Fruit fly (Drosophila melanogaster) whole organism, wandering third instar larva: ENCODE measurements around the gene Trs33.

ENCODE experiments used
- Abd-B ChIP-seq: fragments of >200 bp; optimal IDR thresholded peaks from 2 replicates; lab custom pipeline; 2017; ENCODE audit warnings: missing biosample characterization, missing genetic modification characterization
- CG32264 ChIP-seq: fragments of 200-800 bp; sonication (Bioruptor generic); optimal IDR thresholded peaks from 2 replicates; lab custom pipeline; 2016; ENCODE audit warnings: missing biosample characterization, missing genetic modification characterization
- CG9705 ChIP-seq: fragments of 200-800 bp; sonication (Bioruptor generic); optimal IDR thresholded peaks from 2 replicates; lab custom pipeline; 2018; ENCODE audit warnings: missing biosample characterization, mild to moderate bottlenecking, missing genetic modification characterization
- CrebA ChIP-seq: fragments of 200-800 bp; sonication (Bioruptor generic); optimal IDR thresholded peaks from 2 replicates; lab custom pipeline; 2016; ENCODE audit warnings: missing biosample characterization, mild to moderate bottlenecking, missing genetic modification characterization, borderline replicate concordance
- Dfd ChIP-seq: fragments of >200 bp; optimal IDR thresholded peaks from 2 replicates; lab custom pipeline; 2017; ENCODE audit warnings: missing biosample characterization, missing genetic modification characterization
- Dif ChIP-seq: fragments of 200-275, 200-300 bp; sonication (Bioruptor generic); optimal IDR thresholded peaks from 2 replicates; lab custom pipeline; 2018; ENCODE audit warnings: missing biosample characterization, missing genetic modification characterization; ENCODE audit not compliant: partially characterized antibody
- GATAd ChIP-seq: sonication (Bioruptor generic); optimal IDR thresholded peaks from 2 replicates; lab custom pipeline; 2016; ENCODE audit warnings: missing biosample characterization, missing genetic modification characterization
- HLH106 ChIP-seq: fragments of 200-800 bp; optimal IDR thresholded peaks from 3 replicates; lab custom pipeline; 2019; ENCODE audit warnings: missing biosample characterization, mild to moderate bottlenecking, missing genetic modification characterization, moderate library complexity
- Hnf4 ChIP-seq: fragments of 200-800 bp; sonication (Bioruptor generic); optimal IDR thresholded peaks from 2 replicates; lab custom pipeline; 2016; ENCODE audit warnings: missing biosample characterization, mild to moderate bottlenecking, missing genetic modification characterization
- Hr78 ChIP-seq: fragments of >200 bp; optimal IDR thresholded peaks from 2 replicates; lab custom pipeline; 2017; ENCODE audit warnings: missing biosample characterization, missing genetic modification characterization
- Hr83 ChIP-seq: fragments of 200-300 bp; sonication (Bioruptor generic); optimal IDR thresholded peaks from 2 replicates; lab custom pipeline; 2016; ENCODE audit warnings: missing biosample characterization, mild to moderate bottlenecking, missing genetic modification characterization, moderate library complexity; ENCODE audit not compliant: poor library complexity, severe bottlenecking
- Jra ChIP-seq: sonication (Bioruptor generic); optimal IDR thresholded peaks from 2 replicates; lab custom pipeline; 2016; ENCODE audit warnings: missing biosample characterization, missing genetic modification characterization
- Mio ChIP-seq: sonication (Bioruptor generic); optimal IDR thresholded peaks from 2 replicates; lab custom pipeline; 2016; ENCODE audit warnings: missing biosample characterization, missing genetic modification characterization
- Myc ChIP-seq: fragments of >200 bp; optimal IDR thresholded peaks from 2 replicates; lab custom pipeline; 2017
- N ChIP-seq: fragments of >200 bp; optimal IDR thresholded peaks from 2 replicates; lab custom pipeline; 2018; ENCODE audit warnings: missing biosample characterization, missing external identifiers, missing genetic modification characterization
- OdsH ChIP-seq: fragments of 200-800 bp; sonication (Bioruptor generic); optimal IDR thresholded peaks from 2 replicates; lab custom pipeline; 2016; ENCODE audit warnings: missing biosample characterization, mild to moderate bottlenecking, missing genetic modification characterization
- Rel ChIP-seq, 2 experiments: fragments of 200-800 bp; sonication (Bioruptor generic) in 1 of 2; optimal IDR thresholded peaks; 2 replicates in 1 of 2; 3 replicates in 1 of 2; lab custom pipeline; 2016 to 2019; ENCODE audit warnings: mild to moderate bottlenecking in 2 of 2, missing biosample characterization in 2 of 2, missing genetic modification characterization in 2 of 2, moderate library complexity in 1 of 2
- Sp1 ChIP-seq: fragments of 200-800 bp; sonication (Bioruptor generic); optimal IDR thresholded peaks from 3 replicates; lab custom pipeline; 2019; ENCODE audit warnings: missing biosample characterization, mild to moderate bottlenecking, missing genetic modification characterization, moderate library complexity
- Vsx2 ChIP-seq: fragments of 200-300, 225-300 bp; sonication (Bioruptor generic); optimal IDR thresholded peaks from 2 replicates; lab custom pipeline; 2018; ENCODE audit warnings: missing biosample characterization, missing genetic modification characterization; ENCODE audit not compliant: partially characterized antibody
- br ChIP-seq: fragments of 200-800 bp; sonication (Bioruptor generic); optimal IDR thresholded peaks from 2 replicates; lab custom pipeline; 2016; ENCODE audit warnings: missing biosample characterization, missing genetic modification characterization
- brk ChIP-seq: fragments of 200-800 bp; sonication (Bioruptor generic); optimal IDR thresholded peaks from 2 replicates; lab custom pipeline; 2016; ENCODE audit warnings: missing biosample characterization, mild to moderate bottlenecking, missing genetic modification characterization
- dl ChIP-seq, 2 experiments: fragments of 175-275, 200-275 bp in 1 of 2; fragments of 200-275 bp in 1 of 2; sonication (Bioruptor generic); optimal IDR thresholded peaks; lab custom pipeline; 2018; ENCODE audit warnings: mild to moderate bottlenecking in 2 of 2, missing biosample characterization in 2 of 2, missing genetic modification characterization in 2 of 2, moderate library complexity in 2 of 2; ENCODE audit not compliant: partially characterized antibody in 2 of 2, insufficient read depth in 1 of 2
- dmrt93B ChIP-seq: fragments of 200-800 bp; sonication (Bioruptor generic); optimal IDR thresholded peaks from 2 replicates; lab custom pipeline; 2018; ENCODE audit warnings: missing biosample characterization, mild to moderate bottlenecking, missing genetic modification characterization
- dsf ChIP-seq: sonication (Bioruptor generic); optimal IDR thresholded peaks from 2 replicates; lab custom pipeline; 2016; ENCODE audit warnings: missing biosample characterization, missing genetic modification characterization, borderline replicate concordance
- ey ChIP-seq: fragments of 200-800 bp; sonication (Bioruptor generic); optimal IDR thresholded peaks from 2 replicates; lab custom pipeline; 2016; ENCODE audit warnings: missing biosample characterization, missing genetic modification characterization
- foxo ChIP-seq, 2 experiments: fragments of 200-800 bp; sonication (Bioruptor generic); optimal IDR thresholded peaks; 2 replicates in 1 of 2; 3 replicates in 1 of 2; lab custom pipeline; 2016 to 2017; ENCODE audit warnings: missing biosample characterization in 2 of 2, missing genetic modification characterization in 2 of 2
- fru ChIP-seq: fragments of 200-800 bp; sonication (Bioruptor generic); optimal IDR thresholded peaks from 3 replicates; lab custom pipeline; 2016; ENCODE audit warnings: missing biosample characterization, mild to moderate bottlenecking, missing genetic modification characterization
- h ChIP-seq: fragments of 200-800 bp; sonication (Bioruptor generic); optimal IDR thresholded peaks from 3 replicates; lab custom pipeline; 2016; ENCODE audit warnings: missing biosample characterization, mild to moderate bottlenecking, missing genetic modification characterization
- jim ChIP-seq: fragments of 175-275, 200-325 bp; sonication (Bioruptor generic); optimal IDR thresholded peaks from 2 replicates; lab custom pipeline; 2016; ENCODE audit warnings: missing biosample characterization, mild to moderate bottlenecking, missing genetic modification characterization
- lola ChIP-seq: fragments of >200 bp; optimal IDR thresholded peaks from 2 replicates; lab custom pipeline; 2017; ENCODE audit warnings: missing biosample characterization, missing genetic modification characterization
- pan ChIP-seq: fragments of >200 bp; optimal IDR thresholded peaks from 2 replicates; lab custom pipeline; 2017
- psq ChIP-seq: fragments of 200-800 bp; sonication (Bioruptor generic); optimal IDR thresholded peaks from 3 replicates; lab custom pipeline; 2017; ENCODE audit warnings: missing biosample characterization, mild to moderate bottlenecking, missing genetic modification characterization, moderate library complexity
- rgr ChIP-seq: fragments of 200-800 bp; sonication (Bioruptor generic); optimal IDR thresholded peaks from 3 replicates; lab custom pipeline; 2016; ENCODE audit warnings: missing biosample characterization, mild to moderate bottlenecking, missing genetic modification characterization
- sage ChIP-seq: fragments of 200-800 bp; sonication (Bioruptor generic); optimal IDR thresholded peaks from 2 replicates; lab custom pipeline; 2016; ENCODE audit warnings: missing biosample characterization, mild to moderate bottlenecking, missing genetic modification characterization
- sv ChIP-seq: fragments of 200-800 bp; sonication (Bioruptor generic); optimal IDR thresholded peaks from 3 replicates; lab custom pipeline; 2016; ENCODE audit warnings: missing biosample characterization, missing genetic modification characterization
- tai ChIP-seq: sonication (Bioruptor generic); optimal IDR thresholded peaks from 2 replicates; lab custom pipeline; 2016; ENCODE audit warnings: missing biosample characterization, missing genetic modification characterization
- usp ChIP-seq: fragments of >200 bp; optimal IDR thresholded peaks from 2 replicates; lab custom pipeline; 2017; ENCODE audit warnings: missing biosample characterization, missing genetic modification characterization
- woc ChIP-seq: sonication (Bioruptor generic); optimal IDR thresholded peaks from 2 replicates; lab custom pipeline; 2016; ENCODE audit warnings: missing biosample characterization, mild to moderate bottlenecking, missing genetic modification characterization

Gene Trs33

dm6 chr3R:15346018-15346383, 4.8 kb downstream of the Trs33 start, which contains the start of the genes Surf4 and CG31301:
TSS of gene Surf4 (minus strand) at chr3R:15346176.
TSS of gene CG31301 (plus strand) at chr3R:15346205.
- TF ChIP-seq Myc (lab: Kevin White, UChicago) (peak; percentile 3), Dif (GFP tag; lab: Kevin White, UChicago) (no peak)

- no peak for TF ChIP-seq Rel (GFP tag; optimal IDR thresholded peaks at IDR 0.05; lab: Kevin White, UChicago)
- peak; percentile 67 for TF ChIP-seq Rel (tag; optimal IDR thresholded peaks at IDR 0.05; lab: Kevin White, UChicago)
- no peak for TF ChIP-seq lola
These were observed 5.4 kb downstream of the Trs33 start for dm6 chr3R:15345198-15346017.

- peak; percentile 65 for TF ChIP-seq sv (GFP tag; lab: Kevin White, UChicago)
- no peak for TF ChIP-seq Mio (GFP tag; lab: Kevin White, UChicago)
- TF ChIP-seq brk (GFP tag; lab: Kevin White, UChicago) = no peak
- TF ChIP-seq CG32264 (GFP tag; lab: Kevin White, UChicago) = peak; percentile 34
- TF ChIP-seq CG9705 (GFP tag; lab: Kevin White, UChicago) = peak; percentile 34
- no peak for TF ChIP-seq jim (GFP tag; lab: Kevin White, UChicago)
- no peak for TF ChIP-seq Vsx2 (GFP tag; lab: Kevin White, UChicago)
- peak; percentile 89 for TF ChIP-seq woc (GFP tag; lab: Kevin White, UChicago)
- peak; percentile 71 for TF ChIP-seq ey (GFP tag; lab: Kevin White, UChicago)
- TF ChIP-seq Hnf4 = no peak
- TF ChIP-seq CrebA (GFP tag; lab: Kevin White, UChicago) = no peak
- TF ChIP-seq N (GFP tag; lab: Kevin White, UChicago) = no peak
- TF ChIP-seq br (GFP tag; lab: Kevin White, UChicago) = peak; percentile 49
- TF ChIP-seq Hr83 (GFP tag; lab: Kevin White, UChicago) = peak; percentile 82
- TF ChIP-seq sage = no peak
- no peak for TF ChIP-seq Hr78 (GFP tag; lab: Kevin White, UChicago)
- no peak for TF ChIP-seq Myc (lab: Kevin White, UChicago)
- peak; percentile 86 for TF ChIP-seq pan
- peak; percentile 57 for TF ChIP-seq Jra (GFP tag; lab: Kevin White, UChicago)
- TF ChIP-seq rgr (GFP tag; lab: Kevin White, UChicago) = peak; percentile 63
- TF ChIP-seq Sp1 (GFP tag; lab: Kevin White, UChicago) = peak; percentile 68
- TF ChIP-seq dsf (GFP tag; lab: Kevin White, UChicago) = no peak
- TF ChIP-seq tai (GFP tag; lab: Kevin White, UChicago) = no peak
- no peak for TF ChIP-seq Dfd (GFP tag; lab: Kevin White, UChicago)
- peak; percentile 51 for TF ChIP-seq psq
- TF ChIP-seq HLH106 (tag; lab: Kevin White, UChicago) = peak; percentile 56
- TF ChIP-seq Rel (GFP tag; optimal IDR thresholded peaks at IDR 0.05; lab: Kevin White, UChicago) = no peak
- peak; percentile 93 for TF ChIP-seq Rel (tag; optimal IDR thresholded peaks at IDR 0.05; lab: Kevin White, UChicago)
- peak; percentile 37 for TF ChIP-seq Dif (GFP tag; lab: Kevin White, UChicago)
- peak; percentile 68 for TF ChIP-seq OdsH
- TF ChIP-seq dmrt93B (GFP tag; lab: Kevin White, UChicago) = no peak
- TF ChIP-seq Abd-B (GFP tag; lab: Kevin White, UChicago) = no peak
- no peak for TF ChIP-seq lola
- no peak for TF ChIP-seq dl (GFP tag; optimal IDR thresholded peaks at IDR 0.05; lab: Kevin White, UChicago; ENCODE audit: insufficient read depth in 1 of 2, partially characterized antibody in 2 of 2)
- TF ChIP-seq h = peak; percentile 70
- peak in 1 of 2 experiments; percentile 76 for TF ChIP-seq foxo (GFP tag; optimal IDR thresholded peaks at IDR 0.05; lab: Kevin White, UChicago)
- no peak for TF ChIP-seq GATAd
- no peak for TF ChIP-seq usp (GFP tag; lab: Kevin White, UChicago)
- peak; percentile 73 for TF ChIP-seq fru (GFP tag; lab: Kevin White, UChicago)
These were observed 7.7 kb downstream of the Trs33 start, which contains the start of gene Nagk for dm6 chr3R:15342926-15343685. TSS of gene Nagk (minus strand) at chr3R:15343256.
